Fruit fly (Drosophila melanogaster): ENCODE measurements around the gene XRCC1.

The XRCC1 gene

dm6 chrX:5336722-5337121 is 7.0 kb downstream of the XRCC1 start:
- TF ChIP-seq CG11294 (GFP tag; IDR thresholded peaks at IDR 0.05): peak; percentile 11; the same call in 1 of the 2 replicates
- peak; percentile 53 for TF ChIP-seq OdsH (GFP tag; optimal IDR thresholded peaks at IDR 0.05)
- peak; percentile 62 for TF ChIP-seq pdm3 (GFP tag; optimal IDR thresholded peaks at IDR 0.05)
- TF ChIP-seq spab (GFP tag; optimal IDR thresholded peaks at IDR 0.05): no peak
- TF ChIP-seq acj6 (GFP tag; optimal IDR thresholded peaks at IDR 0.05): peak; percentile 45
- TF ChIP-seq ss (GFP tag; optimal IDR thresholded peaks at IDR 0.05): no peak
- peak; percentile 23 for TF ChIP-seq CG8319 (GFP tag; optimal IDR thresholded peaks at IDR 0.05)
- TF ChIP-seq Met (GFP tag; optimal IDR thresholded peaks at IDR 0.05): peak; percentile 57
- TF ChIP-seq fkh (GFP tag; optimal IDR thresholded peaks at IDR 0.05): no peak
- TF ChIP-seq CG9139 (GFP tag; optimal IDR thresholded peaks at IDR 0.05): no peak
- peak; percentile 41 for TF ChIP-seq Hr39 (GFP tag; optimal IDR thresholded peaks at IDR 0.05)
- TF ChIP-seq CG6163 (GFP tag; IDR thresholded peaks at IDR 0.05): 0 out of 3 replicates have a peak, but pooled peaks have one; percentile 25
- TF ChIP-seq CG6792 (GFP tag; optimal IDR thresholded peaks at IDR 0.05): peak; percentile 70
- peak; percentile 29 for TF ChIP-seq CG1621 (tag; optimal IDR thresholded peaks at IDR 0.05)
- TF ChIP-seq CG11762 (GFP tag; optimal IDR thresholded peaks at IDR 0.05; ENCODE audit: insufficient read depth): no peak
- TF ChIP-seq Eip75B (GFP tag; optimal IDR thresholded peaks at IDR 0.05): no peak
- TF ChIP-seq CG15336 (GFP tag; IDR thresholded peaks at IDR 0.05): peak; percentile 54
- TF ChIP-seq lz (GFP tag; optimal IDR thresholded peaks at IDR 0.05): peak; percentile 73
- TF ChIP-seq Blimp-1 (GFP tag; optimal IDR thresholded peaks at IDR 0.05): peak; percentile 64
- TF ChIP-seq CG31627 (GFP tag; optimal IDR thresholded peaks at IDR 0.05): peak; percentile 45
- TF ChIP-seq svp (GFP tag): peak; percentile 30
- no peak for TF ChIP-seq Eip93F (GFP tag; optimal IDR thresholded peaks at IDR 0.05)
- TF ChIP-seq CG11902 (GFP tag; optimal IDR thresholded peaks at IDR 0.05): peak; percentile 63
- TF ChIP-seq CG34406 (GFP tag; optimal IDR thresholded peaks at IDR 0.05): peak; percentile 68
- peak; percentile 15 for TF ChIP-seq vri (GFP tag; optimal IDR thresholded peaks at IDR 0.05)
- no peak for TF ChIP-seq Gug (GFP tag; IDR thresholded peaks at IDR 0.05)
- no peak for TF ChIP-seq CG16779 (tag; optimal IDR thresholded peaks at IDR 0.05)
- peak; percentile 60 for TF ChIP-seq Smox (GFP tag; optimal IDR thresholded peaks at IDR 0.05)
- TF ChIP-seq CG8119 (GFP tag; IDR thresholded peaks at IDR 0.05): peak; percentile 67
- no peak for TF ChIP-seq Hr38 (GFP tag; optimal IDR thresholded peaks at IDR 0.05)
- TF ChIP-seq net (GFP tag; optimal IDR thresholded peaks at IDR 0.05): peak; percentile 1
- peak; percentile 34 for TF ChIP-seq CG10669 (GFP tag; optimal IDR thresholded peaks at IDR 0.05)
- no peak for TF ChIP-seq dsx (GFP tag; optimal IDR thresholded peaks at IDR 0.05; ENCODE audit: poor library complexity, severe bottlenecking)
- TF ChIP-seq CG3032 (tag; optimal IDR thresholded peaks at IDR 0.05): no peak
- peak; percentile 22 for TF ChIP-seq CG6808 (GFP tag; optimal IDR thresholded peaks at IDR 0.05)
- TF ChIP-seq topi (GFP tag; optimal IDR thresholded peaks at IDR 0.05): peak; percentile 85
- TF ChIP-seq Hr4 (GFP tag; optimal IDR thresholded peaks at IDR 0.05): peak; percentile 19
- TF ChIP-seq Ets21C (GFP tag; optimal IDR thresholded peaks at IDR 0.05): peak; percentile 47
- no peak for TF ChIP-seq fd85E (GFP tag; optimal IDR thresholded peaks at IDR 0.05)
- TF ChIP-seq Lpt (GFP tag; optimal IDR thresholded peaks at IDR 0.05): no peak
- peak; percentile 54 for TF ChIP-seq Sox14 (GFP tag; optimal IDR thresholded peaks at IDR 0.05)
- peak; percentile 54 for TF ChIP-seq CG3919 (GFP tag; optimal IDR thresholded peaks at IDR 0.05)
- TF ChIP-seq eg (GFP tag; IDR thresholded peaks at IDR 0.05): peak; percentile 43; the same call in 1 of the 3 replicates
- TF ChIP-seq fd59A (GFP tag; optimal IDR thresholded peaks at IDR 0.05): peak; percentile 26
- TF ChIP-seq CG4318 (GFP tag; optimal IDR thresholded peaks at IDR 0.05): peak; percentile 16
- peak; percentile 74 for TF ChIP-seq Sox102F (GFP tag; optimal IDR thresholded peaks at IDR 0.05)
- TF ChIP-seq CG10631 (GFP tag; optimal IDR thresholded peaks at IDR 0.05): peak; percentile 28
- TF ChIP-seq Sox15 (GFP tag; optimal IDR thresholded peaks at IDR 0.05): peak; percentile 63
- peak; percentile 21 for TF ChIP-seq Ets96B (tag; optimal IDR thresholded peaks at IDR 0.05)
- TF ChIP-seq CG8632 (GFP tag; optimal IDR thresholded peaks at IDR 0.05): peak; percentile 56
- TF ChIP-seq CG6854 (GFP tag; optimal IDR thresholded peaks at IDR 0.05): peak; percentile 77
- TF ChIP-seq achi (GFP tag; optimal IDR thresholded peaks at IDR 0.05): peak; percentile 57
